Worm (Caenorhabditis elegans): ENCODE results near the gene erd-2.2.

DNA sequence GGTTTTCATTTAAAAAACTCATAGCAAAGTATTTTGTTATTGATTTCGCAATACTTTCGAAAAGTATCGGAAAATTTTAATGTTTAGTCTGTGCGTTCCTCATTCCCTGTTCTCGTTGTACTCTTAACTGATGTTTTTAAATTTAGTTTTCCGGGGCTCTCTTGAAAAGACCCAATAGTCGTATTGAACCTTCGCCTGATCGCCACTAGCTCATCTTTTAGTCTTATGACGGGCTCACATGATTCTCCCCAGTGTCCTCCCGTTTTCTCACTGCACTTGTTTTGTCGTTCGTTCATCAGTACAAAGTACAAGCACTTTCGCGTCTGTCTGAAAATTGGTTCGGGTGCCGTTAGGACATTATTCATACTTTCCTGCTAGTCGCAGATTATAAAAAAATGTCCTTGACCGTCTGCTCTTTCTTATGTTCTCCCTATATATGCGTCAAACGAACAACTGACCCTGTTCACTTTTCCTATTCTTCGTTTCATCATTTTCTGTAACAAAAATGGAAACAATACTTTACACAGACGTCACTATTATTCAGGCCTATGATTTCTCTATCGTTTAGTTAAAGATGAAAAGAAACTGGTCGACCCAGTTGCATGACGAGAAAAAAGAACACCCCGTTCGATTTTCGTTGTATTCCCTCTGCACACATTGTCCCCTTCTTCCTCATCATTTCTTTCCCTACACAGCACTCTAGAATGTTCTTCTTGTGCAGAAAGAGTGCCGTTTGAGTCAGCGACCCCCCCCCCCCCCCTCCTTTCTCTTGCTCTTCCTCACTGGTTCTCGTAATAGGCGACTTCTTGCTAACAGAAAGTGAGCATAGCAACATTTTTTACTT, 32.8 kb downstream of the erd-2.2 start, which contains the start of gene ubq-1:
- TF ChIP-seq lin-39 (tag; optimal IDR thresholded peaks at IDR 0.05), result no peak
- no peak for TF ChIP-seq zag-1 (tag; optimal IDR thresholded peaks at IDR 0.05)
- TF ChIP-seq spr-3 (GFP tag; optimal IDR thresholded peaks at IDR 0.05), result no peak
- TF ChIP-seq nhr-77 (tag; optimal IDR thresholded peaks at IDR 0.05), result no peak

Measured in whole organism, L4 larva.